Worm (Caenorhabditis elegans) whole organism, L1 larva: ENCODE results near the gene osg-1.

Source experiments
- hlh-4 ChIP-seq: sonication (generic microtip); optimal IDR thresholded peaks from 2 replicates; lab custom pipeline; 2016; ENCODE audit warnings: mild to moderate bottlenecking, missing genetic modification characterization, missing compliant biosample characterization
- rnt-1 ChIP-seq: sonication (generic microtip); optimal IDR thresholded peaks from 2 replicates; lab custom pipeline; 2016; ENCODE audit warnings: mild to moderate bottlenecking, missing genetic modification characterization, moderate library complexity, missing compliant biosample characterization

DNA sequence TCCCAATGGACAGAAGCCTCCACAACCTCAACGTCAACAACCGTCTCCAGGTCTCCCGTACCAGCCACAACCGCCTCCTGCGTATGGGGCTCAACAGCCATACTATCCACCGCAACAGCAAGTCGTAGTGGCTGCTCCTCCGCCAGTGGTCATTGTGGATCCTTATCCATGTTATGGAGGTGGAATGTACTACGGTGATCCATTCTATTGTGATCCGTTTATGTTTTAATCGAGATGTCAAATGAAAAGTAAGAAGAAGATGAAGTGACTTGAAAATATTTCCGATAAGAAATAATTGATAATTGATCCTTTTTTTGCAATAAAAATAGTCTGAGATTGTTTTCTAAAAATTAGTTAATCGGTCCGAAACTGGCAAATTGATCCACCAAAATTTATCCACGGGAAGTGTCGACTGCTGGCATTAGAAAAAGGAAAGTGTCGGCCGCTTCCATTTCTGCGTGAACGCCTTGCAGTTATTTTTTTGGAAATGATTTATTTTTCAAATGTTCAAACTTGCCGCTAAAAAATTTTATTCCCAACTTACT is 8.5 kb upstream of the osg-1 start, which contains the start of the genes R02F2.6 and R02F2.5:
- TF ChIP-seq hlh-4 (tag; lab: Kevin White, UChicago) (no peak), rnt-1 (no peak)
